Fruit fly (Drosophila melanogaster) whole organism, prepupa: ENCODE data around the gene CCAP-R.

Source experiments
- CG10669 ChIP-seq: fragments of 200-800 bp; sonication (Bioruptor generic); optimal IDR thresholded peaks from 3 replicates; lab custom pipeline; 2018; ENCODE audit warnings: missing biosample characterization, mild to moderate bottlenecking, missing genetic modification characterization, moderate library complexity
- CG11294 ChIP-seq: fragments of 200-800 bp; sonication (Bioruptor generic); IDR thresholded peaks from 2 replicates; pipeline ENCODE4 v1.3.6; 2022; ENCODE audit warnings: missing biosample characterization, missing genetic modification characterization
- CG11762 ChIP-seq: fragments of 200-800 bp; sonication (Bioruptor generic); optimal IDR thresholded peaks from 3 replicates; lab custom pipeline; 2016; ENCODE audit warnings: missing biosample characterization, missing genetic modification characterization; ENCODE audit not compliant: insufficient read depth
- CG11902 ChIP-seq: fragments of 200-800 bp; sonication (Bioruptor generic); optimal IDR thresholded peaks from 3 replicates; lab custom pipeline; 2016; ENCODE audit warnings: missing biosample characterization, missing genetic modification characterization
- CG15336 ChIP-seq: fragments of 200-800 bp; sonication (Bioruptor generic); IDR thresholded peaks from 2 replicates; pipeline ENCODE4 v1.3.6; 2022; ENCODE audit warnings: missing biosample characterization, missing genetic modification characterization
- CG1621 ChIP-seq: fragments of 200-800 bp; sonication (Bioruptor generic); optimal IDR thresholded peaks from 3 replicates; lab custom pipeline; 2018; ENCODE audit warnings: missing biosample characterization, mild to moderate bottlenecking, missing genetic modification characterization
- CG16779 ChIP-seq: fragments of 200-800 bp; sonication (Bioruptor generic); optimal IDR thresholded peaks from 3 replicates; lab custom pipeline; 2017; ENCODE audit warnings: missing biosample characterization, mild to moderate bottlenecking, missing genetic modification characterization
- CG3032 ChIP-seq: fragments of 200-800 bp; optimal IDR thresholded peaks from 2 replicates; lab custom pipeline; 2019; ENCODE audit warnings: missing biosample characterization, mild to moderate bottlenecking, missing genetic modification characterization, moderate library complexity
- CG31627 ChIP-seq: fragments of 200-800 bp; sonication (Bioruptor generic); optimal IDR thresholded peaks from 3 replicates; lab custom pipeline; 2016; ENCODE audit warnings: missing biosample characterization, missing genetic modification characterization
- CG32006 ChIP-seq: fragments of 200-800 bp; sonication (Bioruptor generic); optimal IDR thresholded peaks from 3 replicates; lab custom pipeline; 2017; ENCODE audit warnings: missing biosample characterization, mild to moderate bottlenecking, missing genetic modification characterization
- CG34406 ChIP-seq: fragments of 200-800 bp; sonication (Bioruptor generic); optimal IDR thresholded peaks from 3 replicates; lab custom pipeline; 2016; ENCODE audit warnings: missing biosample characterization, missing genetic modification characterization
- CG3919 ChIP-seq: fragments of 200-800 bp; sonication (Bioruptor generic); optimal IDR thresholded peaks from 3 replicates; lab custom pipeline; 2016; ENCODE audit warnings: missing biosample characterization, missing genetic modification characterization
- CG4318 ChIP-seq: fragments of 200-800 bp; sonication (Bioruptor generic); optimal IDR thresholded peaks from 3 replicates; lab custom pipeline; 2017; ENCODE audit warnings: missing biosample characterization, mild to moderate bottlenecking, missing genetic modification characterization
- CG6163 ChIP-seq: fragments of 200-800 bp; sonication (Bioruptor generic); IDR thresholded peaks from 3 replicates; pipeline ENCODE4 v1.3.6; 2022; ENCODE audit warnings: missing biosample characterization, missing genetic modification characterization
- CG6276 ChIP-seq: fragments of 200-800 bp; sonication (Bioruptor generic); optimal IDR thresholded peaks from 2 replicates; lab custom pipeline; 2017; ENCODE audit warnings: missing biosample characterization, mild to moderate bottlenecking, missing genetic modification characterization
- CG6792 ChIP-seq: fragments of 200-800 bp; sonication (Bioruptor generic); optimal IDR thresholded peaks from 3 replicates; lab custom pipeline; 2016; ENCODE audit warnings: missing biosample characterization, missing genetic modification characterization
- CG6808 ChIP-seq: fragments of 200-800 bp; sonication (Bioruptor generic); optimal IDR thresholded peaks from 3 replicates; lab custom pipeline; 2017; ENCODE audit warnings: missing biosample characterization, missing genetic modification characterization, mild to moderate bottlenecking, moderate library complexity, missing genetic modification reagents
- CG6854 ChIP-seq: fragments of 200-800 bp; sonication (Bioruptor generic); optimal IDR thresholded peaks from 2 replicates; lab custom pipeline; 2017; ENCODE audit warnings: missing biosample characterization, mild to moderate bottlenecking, missing genetic modification characterization
- CG7368 ChIP-seq: fragments of 200-800 bp; sonication (Bioruptor generic); optimal IDR thresholded peaks from 3 replicates; lab custom pipeline; 2016; ENCODE audit warnings: missing biosample characterization, missing genetic modification characterization
- CG8319 ChIP-seq: fragments of 200-800 bp; sonication (Bioruptor generic); optimal IDR thresholded peaks from 3 replicates; lab custom pipeline; 2016; ENCODE audit warnings: missing biosample characterization, missing genetic modification characterization
- CG9139 ChIP-seq: fragments of 200-800 bp; sonication (Bioruptor generic); optimal IDR thresholded peaks from 3 replicates; lab custom pipeline; 2017; ENCODE audit warnings: missing biosample characterization, mild to moderate bottlenecking, missing genetic modification characterization
- Eip75B ChIP-seq: fragments of 200-800 bp; sonication (Bioruptor generic); optimal IDR thresholded peaks from 3 replicates; lab custom pipeline; 2016; ENCODE audit warnings: missing biosample characterization, missing genetic modification characterization
- Eip78C ChIP-seq: fragments of 200-800 bp; sonication (Bioruptor generic); peaks from one replicate; lab custom pipeline; 2016; ENCODE audit warnings: missing biosample characterization, missing genetic modification characterization
- Eip93F ChIP-seq: fragments of 200-800 bp; sonication (Bioruptor generic); optimal IDR thresholded peaks from 2 replicates; lab custom pipeline; 2016; ENCODE audit warnings: missing biosample characterization, mild to moderate bottlenecking, missing genetic modification characterization
- Ets21C ChIP-seq: fragments of 200-800 bp; sonication (Bioruptor generic); optimal IDR thresholded peaks from 3 replicates; lab custom pipeline; 2016; ENCODE audit warnings: missing biosample characterization, missing genetic modification characterization
- Ets96B ChIP-seq: fragments of 200-800 bp; optimal IDR thresholded peaks from 2 replicates; lab custom pipeline; 2019; ENCODE audit warnings: missing biosample characterization, mild to moderate bottlenecking, missing genetic modification characterization, moderate library complexity
- Gug ChIP-seq: fragments of 200-800 bp; sonication (Bioruptor generic); IDR thresholded peaks from 2 replicates; pipeline ENCODE4 v1.3.6; 2022; ENCODE audit warnings: missing biosample characterization, missing genetic modification characterization
- Hr38 ChIP-seq: sonication (Bioruptor generic); optimal IDR thresholded peaks from 2 replicates; lab custom pipeline; 2016; ENCODE audit warnings: missing biosample characterization, missing genetic modification characterization
- Hr39 ChIP-seq: fragments of 200-800 bp; sonication (Bioruptor generic); optimal IDR thresholded peaks from 2 replicates; lab custom pipeline; 2016; ENCODE audit warnings: missing biosample characterization, missing genetic modification characterization
- Hr4 ChIP-seq: fragments of 200-800 bp; sonication (Bioruptor generic); optimal IDR thresholded peaks from 3 replicates; lab custom pipeline; 2016; ENCODE audit warnings: missing biosample characterization, missing genetic modification characterization
- Lpt ChIP-seq: fragments of 200-800 bp; sonication (Bioruptor generic); optimal IDR thresholded peaks from 3 replicates; lab custom pipeline; 2016; ENCODE audit warnings: missing biosample characterization, missing genetic modification characterization
- Met ChIP-seq: fragments of 200-800 bp; sonication (Bioruptor generic); optimal IDR thresholded peaks from 3 replicates; lab custom pipeline; 2016; ENCODE audit warnings: missing biosample characterization, missing genetic modification characterization
- OdsH ChIP-seq: fragments of 200-800 bp; sonication (Bioruptor generic); optimal IDR thresholded peaks from 3 replicates; lab custom pipeline; 2016; ENCODE audit warnings: missing biosample characterization, missing genetic modification characterization
- Smox ChIP-seq: fragments of 200-800 bp; sonication (Bioruptor generic); optimal IDR thresholded peaks from 3 replicates; lab custom pipeline; 2016; ENCODE audit warnings: missing biosample characterization, missing genetic modification characterization
- Sox102F ChIP-seq: fragments of 200-800 bp; sonication (Bioruptor generic); optimal IDR thresholded peaks from 2 replicates; lab custom pipeline; 2016; ENCODE audit warnings: missing biosample characterization, mild to moderate bottlenecking, missing genetic modification characterization
- Sox14 ChIP-seq: fragments of 200-800 bp; sonication (Bioruptor generic); optimal IDR thresholded peaks from 3 replicates; lab custom pipeline; 2016; ENCODE audit warnings: missing biosample characterization, missing genetic modification characterization
- Sox15 ChIP-seq: fragments of 200-800 bp; sonication (Bioruptor generic); optimal IDR thresholded peaks from 3 replicates; lab custom pipeline; 2016; ENCODE audit warnings: missing biosample characterization, missing genetic modification characterization
- achi ChIP-seq: fragments of 200-800 bp; sonication (Bioruptor generic); optimal IDR thresholded peaks from 3 replicates; lab custom pipeline; 2016; ENCODE audit warnings: missing biosample characterization, missing genetic modification characterization
- acj6 ChIP-seq: fragments of 200-800 bp; sonication (Bioruptor generic); optimal IDR thresholded peaks from 3 replicates; lab custom pipeline; 2016; ENCODE audit warnings: missing biosample characterization, missing genetic modification characterization
- dac ChIP-seq: fragments of 200-800 bp; sonication (Bioruptor generic); optimal IDR thresholded peaks from 2 replicates; lab custom pipeline; 2017; ENCODE audit warnings: missing biosample characterization, mild to moderate bottlenecking, missing genetic modification characterization
- eg ChIP-seq: fragments of 200-800 bp; sonication (Bioruptor generic); IDR thresholded peaks from 3 replicates; pipeline ENCODE4 v1.3.6; 2022; ENCODE audit warnings: missing biosample characterization, missing genetic modification characterization
- esn ChIP-seq: fragments of 200-800 bp; sonication (Bioruptor generic); optimal IDR thresholded peaks from 2 replicates; lab custom pipeline; 2016; ENCODE audit warnings: missing biosample characterization, mild to moderate bottlenecking, missing genetic modification characterization, moderate library complexity
- fd59A ChIP-seq: fragments of 200-800 bp; sonication (Bioruptor generic); optimal IDR thresholded peaks from 2 replicates; lab custom pipeline; 2017; ENCODE audit warnings: missing biosample characterization, mild to moderate bottlenecking, missing genetic modification characterization, missing genetic modification reagents
- fd85E ChIP-seq: fragments of 200-800 bp; sonication (Bioruptor generic); optimal IDR thresholded peaks from 3 replicates; lab custom pipeline; 2016; ENCODE audit warnings: missing biosample characterization, missing genetic modification characterization
- lz ChIP-seq: fragments of 200-800 bp; sonication (Bioruptor generic); optimal IDR thresholded peaks from 3 replicates; lab custom pipeline; 2016; ENCODE audit warnings: missing biosample characterization, missing genetic modification characterization
- pdm3 ChIP-seq: fragments of 200-800 bp; sonication (Bioruptor generic); optimal IDR thresholded peaks from 3 replicates; lab custom pipeline; 2016; ENCODE audit warnings: missing biosample characterization, missing genetic modification characterization
- svp ChIP-seq: fragments of 200-800 bp; sonication (Bioruptor generic); peaks from one replicate; lab custom pipeline; 2016; ENCODE audit warnings: missing biosample characterization, missing genetic modification characterization
- vri ChIP-seq: fragments of 200-800 bp; sonication (Bioruptor generic); optimal IDR thresholded peaks from 3 replicates; lab custom pipeline; 2016; ENCODE audit warnings: missing biosample characterization, mild to moderate bottlenecking, missing genetic modification characterization

CCAP-R gene

DNA sequence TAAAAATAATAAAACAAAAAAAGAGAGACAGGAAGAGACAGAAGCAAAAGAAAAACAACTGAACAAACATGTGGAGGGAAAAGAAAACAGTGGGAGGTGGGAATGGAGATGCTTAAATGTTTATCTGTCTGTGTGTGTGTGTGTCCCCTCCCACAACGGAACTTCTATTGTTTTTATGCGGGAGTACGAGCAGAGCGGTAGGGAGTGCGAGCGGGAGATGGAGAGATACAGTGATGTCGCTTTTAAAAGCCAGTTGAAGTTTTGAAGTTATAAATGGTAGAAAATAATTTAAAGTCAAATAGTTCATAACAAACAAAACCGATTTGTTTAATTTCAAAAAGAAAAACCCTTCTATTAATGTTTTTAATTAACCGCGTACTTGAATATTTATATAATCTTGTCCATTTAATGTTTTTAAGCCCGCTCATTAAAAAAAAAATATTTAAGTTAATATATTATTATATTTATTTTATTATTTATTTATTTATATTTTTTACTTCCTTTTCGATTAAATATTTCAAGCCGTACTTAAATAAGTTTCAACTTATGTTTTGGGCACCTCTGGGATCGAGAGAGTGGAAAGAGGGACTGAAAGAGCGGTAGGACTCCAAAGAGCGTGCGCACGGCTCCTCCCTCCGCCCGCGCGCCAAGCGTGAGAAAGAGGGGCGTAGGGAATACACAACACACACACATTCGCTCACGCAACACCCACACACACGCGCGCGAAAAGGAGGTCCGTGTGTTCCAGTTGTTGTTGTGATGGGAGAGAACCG, 75.7 kb downstream of the CCAP-R start (continued):
- TF ChIP-seq CG31627 (GFP tag; lab: Kevin White, UChicago) = peak; percentile 39
- TF ChIP-seq CG11294 (GFP tag; lab: Robert Waterston, UW) = no peak
- peak; percentile 64 for TF ChIP-seq CG34406 (GFP tag; lab: Kevin White, UChicago)
- no peak for TF ChIP-seq Hr38 (GFP tag; lab: Kevin White, UChicago)
- no peak for TF ChIP-seq Sox15 (GFP tag; lab: Kevin White, UChicago)
- TF ChIP-seq Ets96B (tag; lab: Kevin White, UChicago) = peak; percentile 53
- peak; percentile 55 for TF ChIP-seq svp
- peak; percentile 42 for TF ChIP-seq CG4318 (GFP tag; lab: Kevin White, UChicago)
- TF ChIP-seq Sox102F (GFP tag; lab: Kevin White, UChicago) = no peak
- peak; percentile 28 for TF ChIP-seq CG10669

DNA sequence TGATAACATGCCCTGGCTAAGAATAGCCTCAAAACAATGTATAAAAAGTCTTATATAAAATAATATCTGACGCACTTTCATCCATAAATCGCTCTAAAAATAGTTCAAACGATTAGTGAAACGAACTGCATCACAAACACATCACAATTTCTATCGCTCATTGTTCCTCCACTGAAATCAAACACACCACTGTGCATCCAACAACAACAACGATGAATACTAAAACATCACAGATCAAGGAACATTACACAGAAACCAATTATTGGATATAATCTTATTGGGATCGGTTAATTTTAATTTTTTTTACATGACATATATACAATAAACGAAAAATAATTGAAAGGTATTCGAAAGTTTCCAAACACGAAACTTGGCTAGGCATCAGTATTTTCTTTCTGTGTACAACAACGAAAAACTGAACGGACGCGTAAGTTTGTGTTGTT, 76.7 kb downstream of the CCAP-R start:
- peak; percentile 62 for TF ChIP-seq CG6276 (GFP tag; lab: Kevin White, UChicago)
- peak; percentile 53 for TF ChIP-seq OdsH (GFP tag; lab: Kevin White, UChicago)
- TF ChIP-seq CG7368 (GFP tag; lab: Kevin White, UChicago) = no peak
- TF ChIP-seq CG16779 = no peak
- TF ChIP-seq dac (GFP tag; lab: Kevin White, UChicago) = no peak
- TF ChIP-seq Eip75B (GFP tag; lab: Kevin White, UChicago) = no peak
- no peak for TF ChIP-seq CG8319
- TF ChIP-seq acj6 = peak; percentile 39
- TF ChIP-seq eg = no peak; the same call in 2 of the 3 replicates
- TF ChIP-seq Lpt (GFP tag; lab: Kevin White, UChicago) = peak; percentile 17
- peak; percentile 20 for TF ChIP-seq CG10669
- no peak for TF ChIP-seq Eip93F (GFP tag; lab: Kevin White, UChicago)
- TF ChIP-seq Hr4 (GFP tag; lab: Kevin White, UChicago) = peak; percentile 79
- no peak for TF ChIP-seq CG6808 (GFP tag; lab: Kevin White, UChicago)
- TF ChIP-seq CG11762 (GFP tag; lab: Kevin White, UChicago) = peak; percentile 10
- TF ChIP-seq Sox15 (GFP tag; lab: Kevin White, UChicago) = no peak
- TF ChIP-seq CG6854 (GFP tag; lab: Kevin White, UChicago) = no peak
- TF ChIP-seq fd59A (GFP tag; lab: Kevin White, UChicago) = no peak
- peak; percentile 70 for TF ChIP-seq Gug (GFP tag; lab: Robert Waterston, UW)
- 0 out of 2 replicates have a peak, but pooled peaks have one; percentile 51 for TF ChIP-seq CG11294 (GFP tag; lab: Robert Waterston, UW)
- TF ChIP-seq CG9139 (GFP tag; lab: Kevin White, UChicago) = no peak
- TF ChIP-seq CG6792 = no peak
- peak; percentile 68 for TF ChIP-seq svp
- TF ChIP-seq Ets21C (GFP tag; lab: Kevin White, UChicago) = no peak
- TF ChIP-seq CG15336 (GFP tag; lab: Robert Waterston, UW) = peak; percentile 83
- peak; percentile 22 for TF ChIP-seq Met
- peak; percentile 36 for TF ChIP-seq Hr39 (GFP tag; lab: Kevin White, UChicago)
- TF ChIP-seq CG32006 = peak; percentile 78
- TF ChIP-seq Ets96B (tag; lab: Kevin White, UChicago) = no peak
- TF ChIP-seq CG11902 (GFP tag; lab: Kevin White, UChicago) = no peak
- peak; percentile 44 for TF ChIP-seq Sox14 (GFP tag; lab: Kevin White, UChicago)
- TF ChIP-seq CG1621 (tag; lab: Kevin White, UChicago) = no peak
- TF ChIP-seq CG4318 (GFP tag; lab: Kevin White, UChicago) = peak; percentile 58
- TF ChIP-seq pdm3 = peak; percentile 61
- TF ChIP-seq CG3032 (tag; lab: Kevin White, UChicago) = no peak
- peak; percentile 17 for TF ChIP-seq Smox
- TF ChIP-seq vri = no peak
- peak; percentile 29 for TF ChIP-seq Sox102F (GFP tag; lab: Kevin White, UChicago)
- TF ChIP-seq CG6163 (GFP tag; lab: Robert Waterston, UW) = no peak
- peak; percentile 48 for TF ChIP-seq CG3919
- peak; percentile 48 for TF ChIP-seq achi (GFP tag; lab: Kevin White, UChicago)
- TF ChIP-seq esn (GFP tag; lab: Kevin White, UChicago) = peak; percentile 28
- no peak for TF ChIP-seq CG34406 (GFP tag; lab: Kevin White, UChicago)
- no peak for TF ChIP-seq fd85E (GFP tag; lab: Kevin White, UChicago)
- no peak for TF ChIP-seq lz (GFP tag; lab: Kevin White, UChicago)
- TF ChIP-seq Eip78C (GFP tag; lab: Kevin White, UChicago) = peak; percentile 79
